Worm (Caenorhabditis elegans) whole organism, L4 larva: ENCODE results near the gene ipla-6.

ENCODE experiments used
- arid-1 ChIP-seq: fragments of 200-800 bp; sonication (Bioruptor generic); conservative IDR thresholded peaks from 2 replicates; pipeline ENCODE4 v1.3.6; 2022; ENCODE audit warnings: missing genetic modification reagents, missing genetic modification characterization, missing compliant biosample characterization
- daf-8 ChIP-seq: fragments of 200-800 bp; sonication (Bioruptor generic); IDR thresholded peaks from 2 replicates; pipeline ENCODE4 v1.3.6; 2022; ENCODE audit warnings: missing genetic modification characterization, missing compliant biosample characterization
- nhr-41 ChIP-seq: fragments of 200-800 bp; sonication (Bioruptor generic); IDR thresholded peaks from 2 replicates; pipeline ENCODE4 v1.3.6; 2022; ENCODE audit warnings: missing genetic modification reagents, missing genetic modification characterization, missing compliant biosample characterization
- snpc-1.2 ChIP-seq: fragments of 200-800 bp; sonication (Bioruptor generic); IDR thresholded peaks from 2 replicates; pipeline ENCODE4 v1.3.6; 2022; ENCODE audit warnings: missing genetic modification reagents, missing genetic modification characterization, missing compliant biosample characterization
- zip-2 ChIP-seq: fragments of 150-350 bp; optimal IDR thresholded peaks from 2 replicates; lab custom pipeline; 2014; ENCODE audit warnings: missing biosample characterization, missing genetic modification characterization

ce11 chrIV:6336748-6337147 lies 705 bp upstream of the ipla-6 start:
- TF ChIP-seq snpc-1.2 (GFP tag; lab: Robert Waterston, UW) (0 out of 2 replicates have a peak, but pooled peaks have one; percentile 38), zip-2 (tag; lab: Kevin White, UChicago) (peak; percentile 40), arid-1 (peak; percentile 46; the same call in 1 of the 2 replicates), daf-8 (GFP tag; lab: Robert Waterston, UW) (no peak), nhr-41 (GFP tag; lab: Robert Waterston, UW) (no peak)
